Worm (Caenorhabditis elegans) whole organism, L1 larva: ENCODE measurements around the gene cdh-7.

Experiments used
- efl-1 ChIP-seq, 4 experiments: fragments of 150-350 bp; optimal IDR thresholded peaks in 3 of 4; peaks in 1 of 4; 1 replicate in 1 of 4; 2 replicates in 3 of 4; lab custom pipeline; 2014; ENCODE audit warnings: missing biosample characterization in 2 of 4, missing genetic modification characterization in 2 of 4, missing genetic modification reagents in 2 of 4
- fkh-10 ChIP-seq: sonication (generic microtip); optimal IDR thresholded peaks from 2 replicates; lab custom pipeline; 2017; ENCODE audit warnings: missing biosample characterization, missing genetic modification reagents, missing genetic modification characterization
- mab-9 ChIP-seq: fragments of 200-800 bp; sonication (Bioruptor generic); IDR thresholded peaks from 2 replicates; pipeline ENCODE4 v1.3.6; 2022; ENCODE audit warnings: missing genetic modification reagents, missing genetic modification characterization, missing compliant biosample characterization
- nhr-12 ChIP-seq: sonication (generic microtip); optimal IDR thresholded peaks from 2 replicates; lab custom pipeline; 2017; ENCODE audit warnings: missing biosample characterization, missing genetic modification characterization
- snpc-4 ChIP-seq: fragments of 150-350 bp; optimal IDR thresholded peaks from 2 replicates; lab custom pipeline; 2014; ENCODE audit warnings: missing biosample characterization, missing genetic modification characterization

DNA sequence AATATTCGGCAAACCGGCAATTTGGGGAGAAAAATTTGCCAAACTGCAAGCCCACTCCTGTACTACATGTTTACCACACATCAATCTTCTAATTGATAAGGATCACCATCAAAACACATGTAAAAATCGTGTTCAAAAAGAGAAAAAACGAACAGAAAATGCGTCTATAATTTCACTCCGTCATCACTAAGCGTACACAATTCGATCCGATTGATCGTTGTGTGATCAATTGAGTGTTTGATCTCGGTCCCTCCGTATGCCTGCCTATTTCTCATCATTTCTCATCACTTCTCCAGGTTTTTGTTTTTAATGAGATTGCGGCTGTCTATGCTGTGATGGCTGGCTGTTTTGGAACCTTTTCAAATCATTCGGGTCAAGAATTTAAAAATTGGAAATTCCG lies 17.6 kb upstream of the cdh-7 start:
- TF ChIP-seq snpc-4 (tag; lab: Kevin White, UChicago): no peak
- TF ChIP-seq nhr-12 (tag; lab: Kevin White, UChicago): no peak
- TF ChIP-seq efl-1 (optimal IDR thresholded peaks at IDR 0.05; lab: Kevin White, UChicago): no peak
- TF ChIP-seq efl-1 (GFP tag; optimal IDR thresholded peaks at IDR 0.05 in 1 of 2; lab: Kevin White, UChicago): peak in 1 of 2 experiments; percentile 19
- no peak for TF ChIP-seq mab-9 (GFP tag; lab: Robert Waterston, UW)
- no peak for TF ChIP-seq fkh-10 (GFP tag; lab: Kevin White, UChicago)
